Fruit fly (Drosophila melanogaster) whole organism, wandering third instar larva: Measurements from ENCODE around the gene cad.

Experiments
- Abd-B ChIP-seq: fragments of >200 bp; optimal IDR thresholded peaks from 2 replicates; lab custom pipeline; 2017; ENCODE audit warnings: missing biosample characterization, missing genetic modification characterization
- CG32264 ChIP-seq: fragments of 200-800 bp; sonication (Bioruptor generic); optimal IDR thresholded peaks from 2 replicates; lab custom pipeline; 2016; ENCODE audit warnings: missing biosample characterization, missing genetic modification characterization
- CG9705 ChIP-seq: fragments of 200-800 bp; sonication (Bioruptor generic); optimal IDR thresholded peaks from 2 replicates; lab custom pipeline; 2018; ENCODE audit warnings: missing biosample characterization, mild to moderate bottlenecking, missing genetic modification characterization
- CrebA ChIP-seq: fragments of 200-800 bp; sonication (Bioruptor generic); optimal IDR thresholded peaks from 2 replicates; lab custom pipeline; 2016; ENCODE audit warnings: missing biosample characterization, mild to moderate bottlenecking, missing genetic modification characterization, borderline replicate concordance
- Dfd ChIP-seq: fragments of >200 bp; optimal IDR thresholded peaks from 2 replicates; lab custom pipeline; 2017; ENCODE audit warnings: missing biosample characterization, missing genetic modification characterization
- Dif ChIP-seq: fragments of 200-275, 200-300 bp; sonication (Bioruptor generic); optimal IDR thresholded peaks from 2 replicates; lab custom pipeline; 2018; ENCODE audit warnings: missing biosample characterization, missing genetic modification characterization; ENCODE audit not compliant: partially characterized antibody
- GATAd ChIP-seq: sonication (Bioruptor generic); optimal IDR thresholded peaks from 2 replicates; lab custom pipeline; 2016; ENCODE audit warnings: missing biosample characterization, missing genetic modification characterization
- HLH106 ChIP-seq: fragments of 200-800 bp; optimal IDR thresholded peaks from 3 replicates; lab custom pipeline; 2019; ENCODE audit warnings: missing biosample characterization, mild to moderate bottlenecking, missing genetic modification characterization, moderate library complexity
- Hnf4 ChIP-seq: fragments of 200-800 bp; sonication (Bioruptor generic); optimal IDR thresholded peaks from 2 replicates; lab custom pipeline; 2016; ENCODE audit warnings: missing biosample characterization, mild to moderate bottlenecking, missing genetic modification characterization
- Hr78 ChIP-seq: fragments of >200 bp; optimal IDR thresholded peaks from 2 replicates; lab custom pipeline; 2017; ENCODE audit warnings: missing biosample characterization, missing genetic modification characterization
- Hr83 ChIP-seq: fragments of 200-300 bp; sonication (Bioruptor generic); optimal IDR thresholded peaks from 2 replicates; lab custom pipeline; 2016; ENCODE audit warnings: missing biosample characterization, mild to moderate bottlenecking, missing genetic modification characterization, moderate library complexity; ENCODE audit not compliant: poor library complexity, severe bottlenecking
- Jra ChIP-seq: sonication (Bioruptor generic); optimal IDR thresholded peaks from 2 replicates; lab custom pipeline; 2016; ENCODE audit warnings: missing biosample characterization, missing genetic modification characterization
- Mio ChIP-seq: sonication (Bioruptor generic); optimal IDR thresholded peaks from 2 replicates; lab custom pipeline; 2016; ENCODE audit warnings: missing biosample characterization, missing genetic modification characterization
- Myc ChIP-seq: fragments of >200 bp; optimal IDR thresholded peaks from 2 replicates; lab custom pipeline; 2017
- N ChIP-seq: fragments of >200 bp; optimal IDR thresholded peaks from 2 replicates; lab custom pipeline; 2018; ENCODE audit warnings: missing biosample characterization, missing external identifiers, missing genetic modification characterization
- OdsH ChIP-seq: fragments of 200-800 bp; sonication (Bioruptor generic); optimal IDR thresholded peaks from 2 replicates; lab custom pipeline; 2016; ENCODE audit warnings: missing biosample characterization, mild to moderate bottlenecking, missing genetic modification characterization
- Rel ChIP-seq, 2 experiments: fragments of 200-800 bp; sonication (Bioruptor generic) in 1 of 2; optimal IDR thresholded peaks; 2 replicates in 1 of 2; 3 replicates in 1 of 2; lab custom pipeline; 2016 to 2019; ENCODE audit warnings: mild to moderate bottlenecking in 2 of 2, missing biosample characterization in 2 of 2, missing genetic modification characterization in 2 of 2, moderate library complexity in 1 of 2
- Sp1 ChIP-seq: fragments of 200-800 bp; sonication (Bioruptor generic); optimal IDR thresholded peaks from 3 replicates; lab custom pipeline; 2019; ENCODE audit warnings: missing biosample characterization, mild to moderate bottlenecking, missing genetic modification characterization, moderate library complexity
- Vsx2 ChIP-seq: fragments of 200-300, 225-300 bp; sonication (Bioruptor generic); optimal IDR thresholded peaks from 2 replicates; lab custom pipeline; 2018; ENCODE audit warnings: missing biosample characterization, missing genetic modification characterization; ENCODE audit not compliant: partially characterized antibody
- br ChIP-seq: fragments of 200-800 bp; sonication (Bioruptor generic); optimal IDR thresholded peaks from 2 replicates; lab custom pipeline; 2016; ENCODE audit warnings: missing biosample characterization, missing genetic modification characterization
- brk ChIP-seq: fragments of 200-800 bp; sonication (Bioruptor generic); optimal IDR thresholded peaks from 2 replicates; lab custom pipeline; 2016; ENCODE audit warnings: missing biosample characterization, mild to moderate bottlenecking, missing genetic modification characterization
- dl ChIP-seq, 2 experiments: fragments of 175-275, 200-275 bp in 1 of 2; fragments of 200-275 bp in 1 of 2; sonication (Bioruptor generic); optimal IDR thresholded peaks; lab custom pipeline; 2018; ENCODE audit warnings: mild to moderate bottlenecking in 2 of 2, missing biosample characterization in 2 of 2, missing genetic modification characterization in 2 of 2, moderate library complexity in 2 of 2; ENCODE audit not compliant: partially characterized antibody in 2 of 2, insufficient read depth in 1 of 2
- dmrt93B ChIP-seq: fragments of 200-800 bp; sonication (Bioruptor generic); optimal IDR thresholded peaks from 2 replicates; lab custom pipeline; 2018; ENCODE audit warnings: missing biosample characterization, mild to moderate bottlenecking, missing genetic modification characterization
- dsf ChIP-seq: sonication (Bioruptor generic); optimal IDR thresholded peaks from 2 replicates; lab custom pipeline; 2016; ENCODE audit warnings: missing biosample characterization, missing genetic modification characterization, borderline replicate concordance
- ey ChIP-seq: fragments of 200-800 bp; sonication (Bioruptor generic); optimal IDR thresholded peaks from 2 replicates; lab custom pipeline; 2016; ENCODE audit warnings: missing biosample characterization, missing genetic modification characterization
- foxo ChIP-seq, 2 experiments: fragments of 200-800 bp; sonication (Bioruptor generic); optimal IDR thresholded peaks; 2 replicates in 1 of 2; 3 replicates in 1 of 2; lab custom pipeline; 2016 to 2017; ENCODE audit warnings: missing biosample characterization in 2 of 2, missing genetic modification characterization in 2 of 2
- fru ChIP-seq: fragments of 200-800 bp; sonication (Bioruptor generic); optimal IDR thresholded peaks from 3 replicates; lab custom pipeline; 2016; ENCODE audit warnings: missing biosample characterization, mild to moderate bottlenecking, missing genetic modification characterization
- h ChIP-seq: fragments of 200-800 bp; sonication (Bioruptor generic); optimal IDR thresholded peaks from 3 replicates; lab custom pipeline; 2016; ENCODE audit warnings: missing biosample characterization, mild to moderate bottlenecking, missing genetic modification characterization
- jim ChIP-seq: fragments of 175-275, 200-325 bp; sonication (Bioruptor generic); optimal IDR thresholded peaks from 2 replicates; lab custom pipeline; 2016; ENCODE audit warnings: missing biosample characterization, mild to moderate bottlenecking, missing genetic modification characterization
- lola ChIP-seq: fragments of >200 bp; optimal IDR thresholded peaks from 2 replicates; lab custom pipeline; 2017; ENCODE audit warnings: missing biosample characterization, missing genetic modification characterization
- pan ChIP-seq: fragments of >200 bp; optimal IDR thresholded peaks from 2 replicates; lab custom pipeline; 2017
- psq ChIP-seq: fragments of 200-800 bp; sonication (Bioruptor generic); optimal IDR thresholded peaks from 3 replicates; lab custom pipeline; 2017; ENCODE audit warnings: missing biosample characterization, mild to moderate bottlenecking, missing genetic modification characterization, moderate library complexity
- rgr ChIP-seq: fragments of 200-800 bp; sonication (Bioruptor generic); optimal IDR thresholded peaks from 3 replicates; lab custom pipeline; 2016; ENCODE audit warnings: missing biosample characterization, mild to moderate bottlenecking, missing genetic modification characterization
- sage ChIP-seq: fragments of 200-800 bp; sonication (Bioruptor generic); optimal IDR thresholded peaks from 2 replicates; lab custom pipeline; 2016; ENCODE audit warnings: missing biosample characterization, mild to moderate bottlenecking, missing genetic modification characterization
- sv ChIP-seq: fragments of 200-800 bp; sonication (Bioruptor generic); optimal IDR thresholded peaks from 3 replicates; lab custom pipeline; 2016; ENCODE audit warnings: missing biosample characterization, missing genetic modification characterization
- tai ChIP-seq: sonication (Bioruptor generic); optimal IDR thresholded peaks from 2 replicates; lab custom pipeline; 2016; ENCODE audit warnings: missing biosample characterization, missing genetic modification characterization
- usp ChIP-seq: fragments of >200 bp; optimal IDR thresholded peaks from 2 replicates; lab custom pipeline; 2017; ENCODE audit warnings: missing biosample characterization, missing genetic modification characterization
- woc ChIP-seq: sonication (Bioruptor generic); optimal IDR thresholded peaks from 2 replicates; lab custom pipeline; 2016; ENCODE audit warnings: missing biosample characterization, mild to moderate bottlenecking, missing genetic modification characterization

cad gene

dm6 chr2L:20827045-20827444 is 56.5 kb downstream of the cad start:
- TF ChIP-seq GATAd (GFP tag; lab: Kevin White, UChicago) (no peak), ey (GFP tag; lab: Kevin White, UChicago) (no peak), h (no peak), CG9705 (GFP tag; lab: Kevin White, UChicago) (no peak), Dif (GFP tag; lab: Kevin White, UChicago) (no peak), Mio (GFP tag; lab: Kevin White, UChicago) (no peak), Rel (GFP tag; optimal IDR thresholded peaks at IDR 0.05; lab: Kevin White, UChicago) (no peak), Rel (tag; optimal IDR thresholded peaks at IDR 0.05; lab: Kevin White, UChicago) (no peak), Hr83 (GFP tag; lab: Kevin White, UChicago) (no peak), Hnf4 (GFP tag; lab: Kevin White, UChicago) (no peak), pan (lab: Kevin White, UChicago) (no peak)

- TF ChIP-seq foxo (GFP tag; optimal IDR thresholded peaks at IDR 0.05; lab: Kevin White, UChicago), result no peak
- no peak for TF ChIP-seq dmrt93B (GFP tag; lab: Kevin White, UChicago)
- no peak for TF ChIP-seq Mio (GFP tag; lab: Kevin White, UChicago)
- TF ChIP-seq Sp1 (GFP tag; lab: Kevin White, UChicago), result no peak
- no peak for TF ChIP-seq h
- no peak for TF ChIP-seq GATAd (GFP tag; lab: Kevin White, UChicago)
- TF ChIP-seq Jra (GFP tag; lab: Kevin White, UChicago), result no peak
- TF ChIP-seq ey (GFP tag; lab: Kevin White, UChicago), result no peak
- TF ChIP-seq dl (GFP tag; optimal IDR thresholded peaks at IDR 0.05; lab: Kevin White, UChicago; ENCODE audit: insufficient read depth in 1 of 2, partially characterized antibody in 2 of 2), result no peak
- TF ChIP-seq Myc (lab: Kevin White, UChicago), result no peak
- TF ChIP-seq Hnf4 (GFP tag; lab: Kevin White, UChicago), result no peak
- TF ChIP-seq Dif (GFP tag; lab: Kevin White, UChicago), result no peak
Observed at dm6 chr2L:20828701-20829100, 58.2 kb downstream of the cad start.

- no peak for TF ChIP-seq ey (GFP tag; lab: Kevin White, UChicago)
- TF ChIP-seq Dif (GFP tag; lab: Kevin White, UChicago), result peak; percentile 1
- TF ChIP-seq, all 38 proteins: peak for 1
Observed at dm6 chr2L:20829309-20829708, 58.8 kb downstream of the cad start, which contains the start of gene CG31673. Gene CG31673, plus strand, starts transcription at chr2L:20829609.

dm6 chr2L:20829755-20830396 is 59.3 kb downstream of the cad start:
- TF ChIP-seq Sp1 (GFP tag; lab: Kevin White, UChicago) (no peak), CrebA (GFP tag; lab: Kevin White, UChicago) (no peak), OdsH (peak; percentile 52), Dfd (GFP tag; lab: Kevin White, UChicago) (no peak), Myc (lab: Kevin White, UChicago) (no peak), dmrt93B (GFP tag; lab: Kevin White, UChicago) (no peak), sv (GFP tag; lab: Kevin White, UChicago) (no peak), CG32264 (GFP tag; lab: Kevin White, UChicago) (no peak), woc (GFP tag; lab: Kevin White, UChicago) (no peak), lola (no peak), psq (GFP tag; lab: Kevin White, UChicago) (no peak), dl (GFP tag; optimal IDR thresholded peaks at IDR 0.05; lab: Kevin White, UChicago; ENCODE audit: insufficient read depth in 1 of 2, partially characterized antibody in 2 of 2) (no peak), Dif (GFP tag; lab: Kevin White, UChicago) (peak; percentile 0), Abd-B (GFP tag; lab: Kevin White, UChicago) (no peak), dsf (no peak), Jra (GFP tag; lab: Kevin White, UChicago) (no peak), h (peak; percentile 70), brk (GFP tag; lab: Kevin White, UChicago) (peak; percentile 55), rgr (GFP tag; lab: Kevin White, UChicago) (peak; percentile 25), Hr78 (GFP tag; lab: Kevin White, UChicago) (no peak), CG9705 (GFP tag; lab: Kevin White, UChicago) (no peak), sage (peak; percentile 56), fru (peak; percentile 27), usp (no peak), pan (lab: Kevin White, UChicago) (no peak), HLH106 (tag; lab: Kevin White, UChicago) (peak; percentile 39), Mio (GFP tag; lab: Kevin White, UChicago) (no peak), ey (GFP tag; lab: Kevin White, UChicago) (peak; percentile 0), Hr83 (GFP tag; lab: Kevin White, UChicago) (peak; percentile 38), Vsx2 (no peak), br (GFP tag; lab: Kevin White, UChicago) (peak; percentile 35), N (GFP tag; lab: Kevin White, UChicago) (no peak), Rel (GFP tag; optimal IDR thresholded peaks at IDR 0.05; lab: Kevin White, UChicago) (no peak), Rel (tag; optimal IDR thresholded peaks at IDR 0.05; lab: Kevin White, UChicago) (peak; percentile 94), foxo (GFP tag; optimal IDR thresholded peaks at IDR 0.05; lab: Kevin White, UChicago) (peak in 1 of 2 experiments; percentile 49), tai (GFP tag; lab: Kevin White, UChicago) (no peak), jim (GFP tag; lab: Kevin White, UChicago) (no peak), Hnf4 (GFP tag; lab: Kevin White, UChicago) (peak; percentile 22), GATAd (GFP tag; lab: Kevin White, UChicago) (no peak)
